Worm (Caenorhabditis elegans) whole organism, early embryonic: Measurements from ENCODE around the gene F18A12.7.

Experiments used
- F13C5.2 ChIP-seq: sonication (generic microtip); optimal IDR thresholded peaks from 2 replicates; lab custom pipeline; 2017; ENCODE audit warnings: mild to moderate bottlenecking, missing genetic modification characterization, inconsistent platforms, missing compliant biosample characterization
- ama-1 ChIP-seq: fragments of 150-350 bp; optimal IDR thresholded peaks from 2 replicates; lab custom pipeline; 2014
- ceh-13 ChIP-seq: fragments of 200-800 bp; sonication (Bioruptor generic); optimal IDR thresholded peaks from 2 replicates; lab custom pipeline; 2018; ENCODE audit warnings: mild to moderate bottlenecking, missing genetic modification characterization, missing compliant biosample characterization
- ceh-36 ChIP-seq: sonication (generic microtip); optimal IDR thresholded peaks from 2 replicates; lab custom pipeline; 2016; ENCODE audit warnings: missing genetic modification characterization, inconsistent platforms, missing compliant biosample characterization
- ets-7 ChIP-seq: sonication (generic microtip); optimal IDR thresholded peaks from 2 replicates; lab custom pipeline; 2016; ENCODE audit warnings: missing genotype, missing genetic modification characterization, missing compliant biosample characterization
- flt-1 ChIP-seq: fragments of 200-800 bp; sonication (Bioruptor generic); IDR thresholded peaks from 2 replicates; pipeline ENCODE4 v1.3.6; 2022; ENCODE audit warnings: missing genetic modification characterization, missing compliant biosample characterization
- hmg-4 ChIP-seq: fragments of 200-800 bp; sonication (Bioruptor generic); optimal IDR thresholded peaks from 2 replicates; lab custom pipeline; 2018; ENCODE audit warnings: mild to moderate bottlenecking, missing genetic modification characterization, missing compliant biosample characterization
- hnd-1 ChIP-seq: sonication (generic microtip); optimal IDR thresholded peaks from 2 replicates; lab custom pipeline; 2016; ENCODE audit warnings: missing genetic modification characterization, missing compliant biosample characterization
- pes-1 ChIP-seq: fragments of 200-800 bp; sonication (Bioruptor generic); IDR thresholded peaks from 2 replicates; pipeline ENCODE4 v1.3.6; 2022; ENCODE audit warnings: missing genetic modification reagents, missing genetic modification characterization, missing compliant biosample characterization
- scrt-1 ChIP-seq: fragments of 200-800 bp; sonication (Bioruptor generic); IDR thresholded peaks from 2 replicates; pipeline ENCODE4 v1.3.6; 2022; ENCODE audit warnings: missing genetic modification characterization, missing compliant biosample characterization
- sea-1 ChIP-seq: fragments of 200-800 bp; sonication (Bioruptor generic); conservative IDR thresholded peaks from 2 replicates; pipeline ENCODE4 v1.3.6; 2022; ENCODE audit warnings: missing genetic modification characterization, missing compliant biosample characterization
- tbx-11 ChIP-seq: fragments of 200-800 bp; sonication (Bioruptor generic); IDR thresholded peaks from 2 replicates; pipeline ENCODE4 v1.3.6; 2022; ENCODE audit warnings: missing genetic modification characterization, missing compliant biosample characterization
- tbx-37 ChIP-seq: fragments of 200-800 bp; sonication (Bioruptor generic); conservative IDR thresholded peaks from 2 replicates; pipeline ENCODE4 v1.3.6; 2022; ENCODE audit warnings: missing genetic modification reagents, missing genetic modification characterization, missing compliant biosample characterization
- tra-4 ChIP-seq: sonication (generic microtip); optimal IDR thresholded peaks from 2 replicates; lab custom pipeline; 2017; ENCODE audit warnings: missing genetic modification characterization, missing compliant biosample characterization

DNA sequence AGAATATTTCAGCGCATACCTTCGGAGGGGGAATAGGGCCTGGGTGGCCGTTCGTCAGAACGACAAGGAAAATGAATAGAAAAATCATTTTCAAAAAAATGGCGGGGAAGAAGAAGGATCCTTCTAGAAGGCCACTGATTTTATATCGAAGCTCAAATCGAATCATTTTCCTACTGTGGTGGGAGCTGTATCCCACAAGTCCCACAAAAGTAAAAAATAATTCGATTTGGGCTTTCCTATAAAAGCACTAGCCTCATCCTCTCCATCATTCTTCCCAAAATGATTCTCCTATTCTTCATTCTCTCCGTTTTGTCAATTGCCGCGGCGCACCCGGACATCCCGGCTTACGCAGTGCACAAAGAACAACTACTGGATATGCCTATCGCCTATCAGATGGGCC is 43.9 kb upstream of the F18A12.7 start, which contains the start of the genes C16C8.26 and C16C8.19:
- TF ChIP-seq ama-1 (lab: Kevin White, UChicago) (no peak), sea-1 (GFP tag; lab: Robert Waterston, UW) (no peak), hmg-4 (GFP tag; lab: Kevin White, UChicago) (no peak), flt-1 (GFP tag; lab: Robert Waterston, UW) (no peak), tbx-37 (GFP tag; lab: Robert Waterston, UW) (no peak), tra-4 (tag; lab: Kevin White, UChicago) (no peak), ceh-36 (no peak), ceh-13 (GFP tag; lab: Kevin White, UChicago) (no peak), tbx-11 (no peak), ets-7 (tag; lab: Kevin White, UChicago) (no peak), scrt-1 (GFP tag; lab: Robert Waterston, UW) (no peak), hnd-1 (tag; lab: Kevin White, UChicago) (no peak), pes-1 (GFP tag; lab: Robert Waterston, UW) (no peak), F13C5.2 (tag; lab: Kevin White, UChicago) (no peak)
